Worm (Caenorhabditis elegans): ENCODE measurements around the gene scl-17.

scl-17 gene

ce11 chrII:1403056-1403455 lies 42.0 kb upstream of the scl-17 start, which contains the start of the genes Y51H7C.41 and cogc-4:
TSS of gene Y51H7C.41 (plus strand) at chrII:1403321.
TSS of gene cogc-4 (plus strand) at chrII:1403441.
- no peak for TF ChIP-seq nhr-28 (tag; optimal IDR thresholded peaks at IDR 0.05)
- TF ChIP-seq ceh-43 (GFP tag; optimal IDR thresholded peaks at IDR 0.05): no peak

ce11 chrII:1411372-1411771 lies 33.6 kb upstream of the scl-17 start, which contains the start of gene Y51H7C.9:
TSS of gene Y51H7C.9 (minus strand) at chrII:1411472.
- TF ChIP-seq nhr-12 (tag; optimal IDR thresholded peaks at IDR 0.05): no peak

ce11 chrII:1412359-1412907 lies 32.6 kb upstream of the scl-17 start, which contains the start of gene alkb-1:
TSS of gene alkb-1 (plus strand) at chrII:1412409.
- TF ChIP-seq lin-32 (GFP tag; optimal IDR thresholded peaks at IDR 0.05) (no peak), unc-120 (tag; optimal IDR thresholded peaks at IDR 0.05; ENCODE audit: poor library complexity, severe bottlenecking) (no peak), unc-39 (tag; optimal IDR thresholded peaks at IDR 0.05) (no peak), snpc-4 (tag; optimal IDR thresholded peaks at IDR 0.05) (no peak), tbx-8 (GFP tag; optimal IDR thresholded peaks at IDR 0.05) (no peak), ceh-43 (GFP tag; optimal IDR thresholded peaks at IDR 0.05) (no peak), mep-1 (tag; optimal IDR thresholded peaks at IDR 0.05) (no peak), ceh-83 (GFP tag; optimal IDR thresholded peaks at IDR 0.05) (no peak), ham-2 (GFP tag; optimal IDR thresholded peaks at IDR 0.05) (no peak), nhr-12 (tag; optimal IDR thresholded peaks at IDR 0.05) (no peak), blmp-1 (tag; optimal IDR thresholded peaks at IDR 0.05) (no peak), nhr-28 (tag; optimal IDR thresholded peaks at IDR 0.05) (no peak), zip-8 (tag; optimal IDR thresholded peaks at IDR 0.05) (no peak), drap-1 (GFP tag; optimal IDR thresholded peaks at IDR 0.05) (no peak), M03D4.4 (tag; optimal IDR thresholded peaks at IDR 0.05) (no peak), ceh-39 (tag; optimal IDR thresholded peaks at IDR 0.05) (no peak), mab-5 (tag; optimal IDR thresholded peaks at IDR 0.05) (no peak), lsy-2 (tag; optimal IDR thresholded peaks at IDR 0.05) (no peak), sptf-1 (tag; optimal IDR thresholded peaks at IDR 0.05) (no peak), hlh-1 (tag; optimal IDR thresholded peaks at IDR 0.05) (no peak)

ce11 chrII:1419994-1420393 lies 25.0 kb upstream of the scl-17 start:
- TF ChIP-seq bed-3 (GFP tag; optimal IDR thresholded peaks at IDR 0.05) (no peak), elt-1 (tag; optimal IDR thresholded peaks at IDR 0.05; ENCODE audit: borderline replicate concordance, insufficient read depth) (no peak), nhr-76 (tag; optimal IDR thresholded peaks at IDR 0.05) (no peak), ces-1 (GFP tag; optimal IDR thresholded peaks at IDR 0.05) (no peak), ceh-43 (GFP tag; optimal IDR thresholded peaks at IDR 0.05) (no peak), unc-39 (tag; optimal IDR thresholded peaks at IDR 0.05) (no peak), nhr-12 (tag; optimal IDR thresholded peaks at IDR 0.05) (no peak), lin-32 (GFP tag; optimal IDR thresholded peaks at IDR 0.05) (no peak), ceh-83 (GFP tag; optimal IDR thresholded peaks at IDR 0.05) (no peak), unc-62 (GFP tag; optimal IDR thresholded peaks at IDR 0.05) (no peak), sem-2 (GFP tag; optimal IDR thresholded peaks at IDR 0.05) (no peak), drap-1 (GFP tag; optimal IDR thresholded peaks at IDR 0.05) (no peak), unc-120 (tag; optimal IDR thresholded peaks at IDR 0.05; ENCODE audit: poor library complexity, severe bottlenecking) (no peak), pha-4 (tag; optimal IDR thresholded peaks at IDR 0.05) (no peak), lsy-2 (tag; optimal IDR thresholded peaks at IDR 0.05) (no peak), sptf-1 (tag; optimal IDR thresholded peaks at IDR 0.05) (no peak), ztf-11 (tag; optimal IDR thresholded peaks at IDR 0.05) (no peak), lin-13 (tag; optimal IDR thresholded peaks at IDR 0.05) (no peak), cnd-1 (tag; optimal IDR thresholded peaks at IDR 0.05) (no peak), hlh-1 (tag; optimal IDR thresholded peaks at IDR 0.05) (no peak)

- no peak for TF ChIP-seq lin-32 (GFP tag; optimal IDR thresholded peaks at IDR 0.05)
- no peak for TF ChIP-seq lsy-2 (tag; optimal IDR thresholded peaks at IDR 0.05)
- no peak for TF ChIP-seq mab-5 (tag; optimal IDR thresholded peaks at IDR 0.05)
- TF ChIP-seq sptf-1 (tag; optimal IDR thresholded peaks at IDR 0.05): no peak
- no peak for TF ChIP-seq mls-2 (tag; optimal IDR thresholded peaks at IDR 0.05)
- no peak for TF ChIP-seq ceh-43 (GFP tag; optimal IDR thresholded peaks at IDR 0.05)
- TF ChIP-seq ceh-83 (GFP tag; optimal IDR thresholded peaks at IDR 0.05): no peak
Observed at ce11 chrII:1420806-1421463, 24.1 kb upstream of the scl-17 start.

Data from whole organism, mixed stage, embryonic.